Fruit fly (Drosophila melanogaster): ENCODE results near the gene CkIIalpha-i1.

- TF ChIP-seq HHEX (GFP tag; optimal IDR thresholded peaks at IDR 0.05) (no peak), dm (GFP tag; optimal IDR thresholded peaks at IDR 0.05) (peak; percentile 15), CG4730 (GFP tag; IDR thresholded peaks at IDR 0.05) (no peak), sim (GFP tag; IDR thresholded peaks at IDR 0.05) (no peak), run (tag; optimal IDR thresholded peaks at IDR 0.05) (no peak), bigmax (GFP tag; optimal IDR thresholded peaks at IDR 0.05) (no peak), Neu2 (GFP tag; optimal IDR thresholded peaks at IDR 0.05; ENCODE audit: borderline replicate concordance) (no peak), CG2875 (GFP tag; optimal IDR thresholded peaks at IDR 0.05) (no peak)
Observed at dm6 chr3L:15834877-15835555, 18.2 kb downstream of the CkIIalpha-i1 start, which contains the start of gene CG18081.
